Fruit fly (Drosophila melanogaster): ENCODE measurements around the gene CG7443.

CG7443 gene

dm6 chr3R:8357372-8357992 lies 33.4 kb downstream of the CG7443 start:
- TF ChIP-seq ttk (optimal IDR thresholded peaks at IDR 0.05): no peak
- no peak for TF ChIP-seq psq (optimal IDR thresholded peaks at IDR 0.05)
- no peak for TF ChIP-seq h (optimal IDR thresholded peaks at IDR 0.05)
- TF ChIP-seq Myc (optimal IDR thresholded peaks at IDR 0.05): no peak
- TF ChIP-seq insv (optimal IDR thresholded peaks at IDR 0.05): no peak
- no peak for TF ChIP-seq Sin3A (optimal IDR thresholded peaks at IDR 0.05)

DNA sequence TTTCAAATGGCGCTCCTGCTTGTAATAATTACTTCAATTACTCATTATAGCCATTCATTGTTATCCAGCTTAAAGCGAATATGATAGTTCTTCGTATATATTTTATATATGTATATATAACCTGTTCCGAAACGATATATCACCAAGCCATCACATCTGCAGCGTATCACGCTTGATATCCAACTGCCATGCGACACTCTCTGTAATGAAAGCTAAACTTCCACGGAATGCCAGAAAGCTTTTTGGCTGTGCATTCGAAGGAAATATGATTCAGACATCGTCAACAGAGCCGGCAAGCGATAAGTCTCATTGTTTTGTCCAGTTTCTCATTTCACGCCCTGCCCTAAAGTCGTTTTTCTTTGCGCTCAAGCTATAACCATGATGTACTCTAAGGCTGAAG lies 33.9 kb downstream of the CG7443 start:
- no peak for TF ChIP-seq psq (optimal IDR thresholded peaks at IDR 0.05)
- no peak for TF ChIP-seq Myc (optimal IDR thresholded peaks at IDR 0.05)
- no peak for TF ChIP-seq ttk (optimal IDR thresholded peaks at IDR 0.05)
- TF ChIP-seq insv (optimal IDR thresholded peaks at IDR 0.05): no peak
- TF ChIP-seq Sin3A (optimal IDR thresholded peaks at IDR 0.05): no peak
- TF ChIP-seq h (optimal IDR thresholded peaks at IDR 0.05): no peak

DNA sequence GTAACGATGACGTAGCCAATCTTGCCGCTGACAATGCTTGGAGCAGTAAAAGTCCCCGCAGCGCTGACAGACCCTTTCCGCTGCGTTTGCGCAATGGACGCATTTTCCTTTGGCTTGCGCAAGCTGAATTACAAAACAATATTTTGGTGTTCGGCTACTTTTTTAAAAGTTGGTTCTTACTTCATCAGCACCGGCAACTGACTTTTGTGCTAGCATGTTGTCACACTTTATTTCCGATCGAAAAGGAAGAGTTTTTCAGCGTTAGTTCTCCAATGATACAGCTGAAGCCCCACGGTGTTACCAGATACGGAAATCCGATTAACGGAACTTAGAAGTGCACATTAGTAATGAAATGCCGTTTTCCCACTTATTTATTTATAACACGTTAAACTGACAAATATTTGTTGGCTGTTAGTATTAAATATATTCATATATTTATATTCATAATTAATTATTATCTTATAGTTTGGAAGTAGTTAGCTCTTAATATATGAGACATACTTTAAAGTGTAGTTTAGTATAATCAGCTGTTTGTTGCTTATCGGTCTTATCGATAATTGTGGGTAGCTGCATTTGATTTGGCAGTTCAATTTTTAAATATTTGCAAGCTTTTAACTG lies 38.3 kb downstream of the CG7443 start, which contains the start of the genes Veneno and CG7963:
Gene Veneno, minus strand, starts transcription at position 296 of the 618 bp plus-strand sequence.
Gene CG7963, plus strand, starts transcription at position 568 of the 618 bp plus-strand sequence.
- TF ChIP-seq psq (optimal IDR thresholded peaks at IDR 0.05) (no peak), Sin3A (optimal IDR thresholded peaks at IDR 0.05) (no peak), insv (optimal IDR thresholded peaks at IDR 0.05) (no peak), Myc (optimal IDR thresholded peaks at IDR 0.05) (no peak), h (optimal IDR thresholded peaks at IDR 0.05) (no peak), ttk (optimal IDR thresholded peaks at IDR 0.05) (no peak)

DNA sequence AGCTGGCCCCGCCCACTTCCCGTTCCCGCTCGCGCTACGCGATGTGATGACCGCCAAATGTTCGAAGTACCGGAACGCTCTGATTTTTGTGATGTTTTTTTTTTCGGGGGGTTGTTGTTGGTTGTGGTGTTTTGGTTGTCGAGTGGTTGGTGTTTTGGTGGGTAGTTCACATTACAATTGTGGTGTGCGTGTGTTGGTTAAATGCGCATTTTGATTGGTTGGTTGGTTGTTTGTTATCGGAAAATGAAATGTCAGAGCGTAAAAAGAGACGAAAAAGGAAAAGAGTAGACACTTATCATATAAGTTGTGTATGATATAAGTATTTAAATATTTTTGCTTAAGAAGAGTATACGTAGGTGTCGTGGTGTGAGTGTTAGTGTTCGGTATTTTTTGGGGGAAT lies 44.4 kb downstream of the CG7443 start:
- TF ChIP-seq ttk (optimal IDR thresholded peaks at IDR 0.05) (no peak), psq (optimal IDR thresholded peaks at IDR 0.05) (no peak), insv (optimal IDR thresholded peaks at IDR 0.05) (no peak), Sin3A (optimal IDR thresholded peaks at IDR 0.05) (no peak), h (optimal IDR thresholded peaks at IDR 0.05) (no peak)

Measured in Kc167 (cell line).